Worm (Caenorhabditis elegans) whole organism, late embryonic: Measurements from ENCODE around the gene sri-36.
"Not testable (repeated sequence)": the region's sequence is repeated elsewhere in the genome, so short reads cannot be mapped to it uniquely, and the experiment has no call there.

ENCODE experiments used
- C08G9.2 ChIP-seq: sonication (generic microtip); optimal IDR thresholded peaks from 2 replicates; lab custom pipeline; 2016; ENCODE audit warnings: mild to moderate bottlenecking, missing genetic modification characterization, moderate library complexity, missing compliant biosample characterization
- T23F11.4 ChIP-seq: fragments of 200-800 bp; sonication (Bioruptor generic); optimal IDR thresholded peaks from 2 replicates; lab custom pipeline; 2018; ENCODE audit warnings: mild to moderate bottlenecking, missing genetic modification characterization, missing compliant biosample characterization
- Y22D7AL.16 ChIP-seq: sonication (generic microtip); optimal IDR thresholded peaks from 2 replicates; lab custom pipeline; 2016; ENCODE audit warnings: missing genetic modification characterization, missing compliant biosample characterization
- ahr-1 ChIP-seq: sonication (generic microtip); optimal IDR thresholded peaks from 2 replicates; lab custom pipeline; 2016; ENCODE audit warnings: missing genetic modification characterization, missing compliant biosample characterization
- ceh-18 ChIP-seq: sonication (generic microtip); optimal IDR thresholded peaks from 2 replicates; lab custom pipeline; 2016; ENCODE audit warnings: missing genetic modification characterization, missing compliant biosample characterization
- ceh-24 ChIP-seq: sonication (generic microtip); optimal IDR thresholded peaks from 2 replicates; lab custom pipeline; 2016; ENCODE audit warnings: mild to moderate bottlenecking, missing genetic modification characterization, missing compliant biosample characterization
- ceh-30 ChIP-seq: fragments of 150-350 bp; optimal IDR thresholded peaks from 2 replicates; lab custom pipeline; 2014; ENCODE audit warnings: missing biosample characterization, missing genetic modification characterization
- ceh-31 ChIP-seq: sonication (generic microtip); optimal IDR thresholded peaks from 2 replicates; lab custom pipeline; 2016; ENCODE audit warnings: missing genetic modification characterization, missing compliant biosample characterization
- ceh-34 ChIP-seq: sonication (generic microtip); optimal IDR thresholded peaks from 2 replicates; lab custom pipeline; 2016; ENCODE audit warnings: mild to moderate bottlenecking, missing genetic modification characterization, missing compliant biosample characterization
- ceh-48 ChIP-seq: sonication (generic microtip); optimal IDR thresholded peaks from 2 replicates; lab custom pipeline; 2016; ENCODE audit warnings: missing genetic modification characterization, inconsistent platforms, missing compliant biosample characterization
- ceh-6 ChIP-seq: fragments of 200-800 bp; sonication (Bioruptor generic); optimal IDR thresholded peaks from 2 replicates; lab custom pipeline; 2018; ENCODE audit warnings: mild to moderate bottlenecking, missing genetic modification characterization, missing compliant biosample characterization
- dve-1 ChIP-seq: sonication (generic microtip); optimal IDR thresholded peaks from 2 replicates; lab custom pipeline; 2017; ENCODE audit warnings: antibody characterized with exemption, mild to moderate bottlenecking, missing genetic modification characterization, missing compliant biosample characterization
- elt-2 ChIP-seq: sonication (generic microtip); optimal IDR thresholded peaks from 2 replicates; lab custom pipeline; 2016; ENCODE audit warnings: missing genetic modification reagents, missing genetic modification characterization, missing compliant biosample characterization
- ets-4 ChIP-seq: sonication (generic microtip); optimal IDR thresholded peaks from 2 replicates; lab custom pipeline; 2016; ENCODE audit warnings: missing genetic modification characterization, missing compliant biosample characterization
- fkh-6 ChIP-seq: sonication (generic microtip); optimal IDR thresholded peaks from 2 replicates; lab custom pipeline; 2016; ENCODE audit warnings: missing genetic modification characterization, missing compliant biosample characterization
- hlh-6 ChIP-seq: sonication (generic microtip); optimal IDR thresholded peaks from 2 replicates; lab custom pipeline; 2016; ENCODE audit warnings: missing genotype, missing genetic modification characterization, missing compliant biosample characterization
- hlh-8 ChIP-seq: sonication (generic microtip); optimal IDR thresholded peaks from 2 replicates; lab custom pipeline; 2016; ENCODE audit warnings: missing genotype, missing genetic modification characterization, missing compliant biosample characterization
- lin-11 ChIP-seq: fragments of 200-800 bp; sonication (Bioruptor generic); optimal IDR thresholded peaks from 2 replicates; lab custom pipeline; 2018; ENCODE audit warnings: mild to moderate bottlenecking, missing genetic modification characterization, missing compliant biosample characterization
- madf-2 ChIP-seq: sonication (generic microtip); optimal IDR thresholded peaks from 2 replicates; lab custom pipeline; 2017; ENCODE audit warnings: missing genetic modification characterization, missing compliant biosample characterization
- npax-4 ChIP-seq: sonication (generic microtip); optimal IDR thresholded peaks from 2 replicates; lab custom pipeline; 2016; ENCODE audit warnings: missing genetic modification characterization, missing compliant biosample characterization
- pag-3 ChIP-seq: sonication (generic microtip); optimal IDR thresholded peaks from 2 replicates; lab custom pipeline; 2016; ENCODE audit warnings: missing compliant biosample characterization, missing genetic modification characterization, borderline replicate concordance
- pha-2 ChIP-seq: sonication (generic microtip); optimal IDR thresholded peaks from 2 replicates; lab custom pipeline; 2017; ENCODE audit warnings: mild to moderate bottlenecking, missing genetic modification characterization, missing compliant biosample characterization
- pqm-1 ChIP-seq: sonication (generic microtip); optimal IDR thresholded peaks from 2 replicates; lab custom pipeline; 2016; ENCODE audit warnings: missing genetic modification characterization, missing compliant biosample characterization
- rnt-1 ChIP-seq: sonication (generic microtip); optimal IDR thresholded peaks from 2 replicates; lab custom pipeline; 2016; ENCODE audit warnings: missing genetic modification characterization, missing compliant biosample characterization
- sdc-2 ChIP-seq: sonication (generic microtip); optimal IDR thresholded peaks from 2 replicates; lab custom pipeline; 2016; ENCODE audit warnings: missing genotype, missing genetic modification characterization, missing compliant biosample characterization
- sox-2 ChIP-seq: fragments of 200-800 bp; sonication (Bioruptor generic); IDR thresholded peaks from 2 replicates; pipeline ENCODE4 v1.3.6; 2022; ENCODE audit warnings: missing genetic modification reagents, missing genetic modification characterization, missing compliant biosample characterization
- sox-4 ChIP-seq: sonication (generic microtip); optimal IDR thresholded peaks from 2 replicates; lab custom pipeline; 2017; ENCODE audit warnings: mild to moderate bottlenecking, missing genetic modification characterization, inconsistent platforms, missing compliant biosample characterization
- syd-9 ChIP-seq: sonication (generic microtip); optimal IDR thresholded peaks from 2 replicates; lab custom pipeline; 2016; ENCODE audit warnings: mild to moderate bottlenecking, missing genetic modification characterization, moderate library complexity, missing compliant biosample characterization
- tbx-2 ChIP-seq: sonication (generic microtip); optimal IDR thresholded peaks from 2 replicates; lab custom pipeline; 2016; ENCODE audit warnings: missing genetic modification characterization, missing compliant biosample characterization
- tbx-7 ChIP-seq: sonication (generic microtip); optimal IDR thresholded peaks from 2 replicates; lab custom pipeline; 2016; ENCODE audit warnings: missing genotype, missing genetic modification characterization, missing compliant biosample characterization
- ttx-3 ChIP-seq: sonication (generic microtip); optimal IDR thresholded peaks from 2 replicates; lab custom pipeline; 2016; ENCODE audit warnings: missing genetic modification reagents, missing genetic modification characterization, missing compliant biosample characterization
- unc-3 ChIP-seq, 2 experiments: fragments of 200-800 bp in 1 of 2; sonication (Bioruptor generic) in 1 of 2; sonication (generic microtip) in 1 of 2; conservative IDR thresholded peaks in 1 of 2; optimal IDR thresholded peaks in 1 of 2; 2 replicates each; pipeline versions ENCODE4 v1.3.6 to Lab custom; 2016 to 2022; ENCODE audit warnings: missing compliant biosample characterization in 2 of 2, missing genetic modification characterization in 2 of 2, missing genetic modification reagents in 1 of 2
- zip-5 ChIP-seq: sonication (generic microtip); optimal IDR thresholded peaks from 2 replicates; lab custom pipeline; 2016; ENCODE audit warnings: missing genetic modification characterization, missing compliant biosample characterization

Gene sri-36

ce11 chrII:2624792-2625191, 39.4 kb upstream of the sri-36 start, which contains the start of gene lgc-28:
Gene lgc-28 (plus strand): TSS chrII:2625092.
- TF ChIP-seq fkh-6 (tag; lab: Kevin White, UChicago) (no peak), tbx-7 (tag; lab: Kevin White, UChicago) (no peak), ceh-24 (tag; lab: Kevin White, UChicago) (no peak), tbx-2 (tag; lab: Kevin White, UChicago) (no peak), ttx-3 (tag; lab: Kevin White, UChicago) (no peak), ceh-31 (tag; lab: Kevin White, UChicago) (no peak), pqm-1 (tag; lab: Kevin White, UChicago) (no peak), ceh-30 (tag; lab: Kevin White, UChicago) (no peak), ceh-6 (GFP tag; lab: Kevin White, UChicago) (no peak), syd-9 (tag; lab: Kevin White, UChicago) (no peak), rnt-1 (tag; lab: Kevin White, UChicago) (no peak), madf-2 (no peak)

ce11 chrII:2622936-2623452, 37.6 kb upstream of the sri-36 start, which contains the start of gene D2062.4:
Gene D2062.4 (plus strand): TSS chrII:2623402.
- TF ChIP-seq sox-4 (tag; lab: Kevin White, UChicago); C08G9.2; unc-3 (GFP tag; conservative IDR thresholded peaks at IDR 0.05; lab: Robert Waterston, UW); unc-3 (tag; optimal IDR thresholded peaks at IDR 0.05; lab: Kevin White, UChicago): not testable (repeated sequence)

- TF ChIP-seq hlh-8 (tag; lab: Kevin White, UChicago) (no peak), ets-4 (tag; lab: Kevin White, UChicago) (no peak), C08G9.2 (no peak), ceh-6 (GFP tag; lab: Kevin White, UChicago) (no peak), T23F11.4 (GFP tag; lab: Kevin White, UChicago) (no peak), ahr-1 (tag; lab: Kevin White, UChicago) (no peak), ceh-34 (tag; lab: Kevin White, UChicago) (no peak), sox-2 (no peak), zip-5 (tag; lab: Kevin White, UChicago) (no peak)
Observed at ce11 chrII:2622480-2622879, 37.1 kb upstream of the sri-36 start, which contains the start of gene D2062.5. Gene D2062.5 (plus strand): TSS chrII:2622780.

- not testable (repeated sequence) for TF ChIP-seq pag-3 (tag; lab: Kevin White, UChicago); C08G9.2; sdc-2 (tag; lab: Kevin White, UChicago)
Observed at ce11 chrII:2619148-2619547, 33.8 kb upstream of the sri-36 start, which contains the start of gene msrp-6. Gene msrp-6 (plus strand): TSS chrII:2619448.

ce11 chrII:2616634-2617033, 31.2 kb upstream of the sri-36 start, which contains the start of gene msrp-5:
Gene msrp-5 (plus strand): TSS chrII:2616934.
- not testable (repeated sequence) for TF ChIP-seq ceh-18 (tag; lab: Kevin White, UChicago); elt-2; hlh-6 (tag; lab: Kevin White, UChicago)
- TF ChIP-seq, all 69 proteins: peak for 0; not testable (repeated sequence) for 69

- not testable (repeated sequence) for TF ChIP-seq elt-2; zip-5 (tag; lab: Kevin White, UChicago); ceh-48 (tag; lab: Kevin White, UChicago)
Observed at ce11 chrII:2612278-2612677, 26.9 kb upstream of the sri-36 start, which contains the start of gene D2062.13. Gene D2062.13 (plus strand): TSS chrII:2612578.

ce11 chrII:2611009-2611408, 25.6 kb upstream of the sri-36 start:
- TF ChIP-seq dve-1 (tag; lab: Kevin White, UChicago) (peak; percentile 56), Y22D7AL.16 (no peak), npax-4 (no peak), lin-11 (tag; lab: Kevin White, UChicago) (no peak), pha-2 (tag; lab: Kevin White, UChicago) (no peak)
